Worm (Caenorhabditis elegans) whole organism, mixed stage, embryonic: ENCODE results near the gene srp-6.

Experiments used
- blmp-1 ChIP-seq: fragments of 150-350 bp; optimal IDR thresholded peaks from 2 replicates; lab custom pipeline; 2014; ENCODE audit warnings: missing biosample characterization, missing genetic modification characterization
- ceh-39 ChIP-seq: fragments of 150-350 bp; optimal IDR thresholded peaks from 2 replicates; lab custom pipeline; 2014; ENCODE audit warnings: missing biosample characterization, missing genetic modification characterization
- cnd-1 ChIP-seq: fragments of 200-800 bp; sonication (Bioruptor generic); optimal IDR thresholded peaks from 2 replicates; lab custom pipeline; 2018; ENCODE audit warnings: mild to moderate bottlenecking, missing genetic modification characterization, missing compliant biosample characterization
- flh-1 ChIP-seq: fragments of 200-800 bp; sonication (Bioruptor generic); optimal IDR thresholded peaks from 2 replicates; lab custom pipeline; 2018; ENCODE audit warnings: mild to moderate bottlenecking, missing genetic modification characterization, moderate library complexity, missing compliant biosample characterization
- mep-1 ChIP-seq: fragments of 150-350 bp; optimal IDR thresholded peaks from 2 replicates; lab custom pipeline; 2017; ENCODE audit warnings: missing biosample characterization, missing genetic modification reagents, missing genetic modification characterization, inconsistent platforms
- nhr-2 ChIP-seq: fragments of 150-350 bp; optimal IDR thresholded peaks from 2 replicates; lab custom pipeline; 2014; ENCODE audit warnings: missing biosample characterization, missing genetic modification characterization
- nhr-237 ChIP-seq: fragments of 150-350 bp; optimal IDR thresholded peaks from 2 replicates; lab custom pipeline; 2014; ENCODE audit warnings: missing biosample characterization, missing genetic modification characterization
- nhr-28 ChIP-seq: fragments of 150-350 bp; optimal IDR thresholded peaks from 2 replicates; lab custom pipeline; 2014; ENCODE audit warnings: missing biosample characterization, missing genetic modification characterization
- pha-4 ChIP-seq: fragments of 150-350 bp; optimal IDR thresholded peaks from 2 replicates; lab custom pipeline; 2018; ENCODE audit warnings: missing biosample characterization, missing genetic modification reagents, missing genetic modification characterization
- snpc-4 ChIP-seq: fragments of 150-350 bp; optimal IDR thresholded peaks from 2 replicates; lab custom pipeline; 2014; ENCODE audit warnings: missing biosample characterization, missing genetic modification characterization
- ztf-11 ChIP-seq: fragments of 150-350 bp; optimal IDR thresholded peaks from 2 replicates; lab custom pipeline; 2014; ENCODE audit warnings: missing biosample characterization, missing genetic modification characterization

ce11 chrV:7411695-7412094, 25.8 kb upstream of the srp-6 start, which contains the start of gene str-41:
- no peak for TF ChIP-seq mep-1 (tag; lab: Kevin White, UChicago)
- TF ChIP-seq nhr-237 (tag; lab: Kevin White, UChicago), result no peak
- no peak for TF ChIP-seq cnd-1 (tag; lab: Kevin White, UChicago)
- no peak for TF ChIP-seq ceh-39 (tag; lab: Kevin White, UChicago)
- no peak for TF ChIP-seq ztf-11 (tag; lab: Kevin White, UChicago)
- TF ChIP-seq nhr-2 (tag; lab: Kevin White, UChicago), result no peak
- no peak for TF ChIP-seq nhr-28
- TF ChIP-seq blmp-1, result no peak
- no peak for TF ChIP-seq snpc-4 (tag; lab: Kevin White, UChicago)
- TF ChIP-seq flh-1 (GFP tag; lab: Kevin White, UChicago), result no peak
- TF ChIP-seq pha-4 (tag; lab: Kevin White, UChicago), result no peak
